Worm (Caenorhabditis elegans): ENCODE measurements around the gene nlp-26.

nlp-26 gene

DNA sequence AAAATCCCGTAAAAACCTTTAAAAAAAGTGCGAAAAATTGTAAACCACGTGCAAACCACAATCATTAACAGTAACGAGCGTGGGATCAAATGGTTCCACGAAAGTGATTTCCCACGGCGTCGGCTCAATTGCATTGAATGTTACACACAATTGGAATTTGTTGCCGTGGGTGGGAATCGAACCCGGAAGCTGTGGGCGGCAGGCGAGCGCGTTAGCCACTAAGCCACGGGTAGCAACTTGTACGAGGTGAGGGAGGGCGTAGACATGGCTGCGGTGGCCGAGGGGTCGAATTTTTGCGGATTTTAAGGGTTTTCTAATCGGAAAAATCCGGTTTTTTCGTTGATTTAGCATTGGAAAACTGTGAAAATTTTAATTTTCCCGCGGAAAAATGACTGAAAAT lies 29.8 kb downstream of the nlp-26 start (continued):
- peak; percentile 75; the same call in 1 of the 2 replicates for TF ChIP-seq ztf-28 (GFP tag; IDR thresholded peaks at IDR 0.05)
- TF ChIP-seq C06A6.2 (GFP tag; conservative IDR thresholded peaks at IDR 0.05): peak; percentile 73
- TF ChIP-seq ztf-6 (GFP tag; IDR thresholded peaks at IDR 0.05): 0 out of 2 replicates have a peak, but pooled peaks have one; percentile 69
- peak; percentile 53 for TF ChIP-seq nhr-80 (tag; optimal IDR thresholded peaks at IDR 0.05)
- TF ChIP-seq ccch-3 (GFP tag; optimal IDR thresholded peaks at IDR 0.05): no peak
- TF ChIP-seq mxl-1 (tag; optimal IDR thresholded peaks at IDR 0.05): peak; percentile 86
- TF ChIP-seq K11D2.4 (GFP tag; IDR thresholded peaks at IDR 0.05): peak; percentile 83
- peak; percentile 93 for TF ChIP-seq chd-7 (tag; optimal IDR thresholded peaks at IDR 0.05)
- TF ChIP-seq let-526 (GFP tag; IDR thresholded peaks at IDR 0.05): peak; percentile 84
- peak; percentile 89 for TF ChIP-seq F23B12.7 (tag; optimal IDR thresholded peaks at IDR 0.05; ENCODE audit: insufficient read depth)
- TF ChIP-seq bed-2 (GFP tag; IDR thresholded peaks at IDR 0.05): 0 out of 2 replicates have a peak, but pooled peaks have one; percentile 63
- no peak for TF ChIP-seq pha-4 (tag; optimal IDR thresholded peaks at IDR 0.05)
- peak; percentile 96 for TF ChIP-seq T26A5.8 (tag; optimal IDR thresholded peaks at IDR 0.05)
- TF ChIP-seq dpl-1 (GFP tag; optimal IDR thresholded peaks at IDR 0.05): peak; percentile 55
- peak; percentile 80 for TF ChIP-seq atf-7 (tag; optimal IDR thresholded peaks at IDR 0.05)
- peak; percentile 81 for TF ChIP-seq mcd-1 (GFP tag; IDR thresholded peaks at IDR 0.05)
- TF ChIP-seq cebp-2 (GFP tag; IDR thresholded peaks at IDR 0.05): peak; percentile 92
- TF ChIP-seq F55B11.4 (tag; optimal IDR thresholded peaks at IDR 0.05; ENCODE audit: borderline replicate concordance, insufficient read depth): no peak
- 0 out of 2 replicates have a peak, but pooled peaks have one; percentile 9 for TF ChIP-seq Y53F4B.3 (GFP tag; IDR thresholded peaks at IDR 0.05)
- TF ChIP-seq F49E8.2 (tag; optimal IDR thresholded peaks at IDR 0.05; ENCODE audit: insufficient read depth): peak; percentile 94
- peak; percentile 72 to 74 for TF ChIP-seq let-607 (tag; optimal IDR thresholded peaks at IDR 0.05)
- peak; percentile 53; the same call in 1 of the 2 replicates for TF ChIP-seq Y67H2A.10 (GFP tag; conservative IDR thresholded peaks at IDR 0.05)
- no peak for TF ChIP-seq F57A8.1 (GFP tag; optimal IDR thresholded peaks at IDR 0.05)
- TF ChIP-seq egl-18 (GFP tag; IDR thresholded peaks at IDR 0.05): 0 out of 2 replicates have a peak, but pooled peaks have one; percentile 58
- no peak for TF ChIP-seq hlh-26 (GFP tag; conservative IDR thresholded peaks at IDR 0.05)
- no peak; the same call in 1 of the 2 replicates for TF ChIP-seq madf-3 (GFP tag; IDR thresholded peaks at IDR 0.05)
- peak; percentile 94 for TF ChIP-seq zfh-2 (GFP tag; conservative IDR thresholded peaks at IDR 0.05)
- TF ChIP-seq sdz-38 (tag; optimal IDR thresholded peaks at IDR 0.05): peak; percentile 50
- TF ChIP-seq sea-2 (GFP tag; IDR thresholded peaks at IDR 0.05): peak; percentile 73
- TF ChIP-seq ztf-18 (tag; optimal IDR thresholded peaks at IDR 0.05): peak; percentile 83
- no peak for TF ChIP-seq nfya-1 (tag; optimal IDR thresholded peaks at IDR 0.05; ENCODE audit: borderline replicate concordance, insufficient read depth)
- peak; percentile 27 for TF ChIP-seq efl-1 (GFP tag; optimal IDR thresholded peaks at IDR 0.05)
- TF ChIP-seq rpc-1 (optimal IDR thresholded peaks at IDR 0.05): peak; percentile 90
- peak; percentile 86 for TF ChIP-seq rpc-1 (tag; optimal IDR thresholded peaks at IDR 0.05)
- TF ChIP-seq attf-5 (GFP tag; optimal IDR thresholded peaks at IDR 0.05): peak; percentile 76
- TF ChIP-seq Y95B8A.8 (GFP tag; IDR thresholded peaks at IDR 0.05): peak; percentile 81; the same call in 1 of the 2 replicates
- TF ChIP-seq F39B2.1 (GFP tag; IDR thresholded peaks at IDR 0.05): 0 out of 2 replicates have a peak, but pooled peaks have one; percentile 38
- no peak for TF ChIP-seq ama-1 (optimal IDR thresholded peaks at IDR 0.05)
- TF ChIP-seq ama-1 (GFP tag; optimal IDR thresholded peaks at IDR 0.05): peak; percentile 79 to 89
- TF ChIP-seq pbrm-1 (GFP tag; IDR thresholded peaks at IDR 0.05): peak; percentile 95
- no peak for TF ChIP-seq Y79H2A.3 (GFP tag; conservative IDR thresholded peaks at IDR 0.05)
- TF ChIP-seq T07F8.4 (tag; optimal IDR thresholded peaks at IDR 0.05): peak; percentile 91
- TF ChIP-seq B0019.2 (GFP tag; conservative IDR thresholded peaks at IDR 0.05): no peak; the same call in 1 of the 2 replicates
- TF ChIP-seq snpc-4 (GFP tag; optimal IDR thresholded peaks at IDR 0.05): peak; percentile 80
- peak; percentile 34 to 93 (median 83) for TF ChIP-seq snpc-4 (tag; optimal IDR thresholded peaks at IDR 0.05)
- TF ChIP-seq hsf-1 (GFP tag; IDR thresholded peaks at IDR 0.05): peak; percentile 78
- peak; percentile 92 for TF ChIP-seq rcor-1 (GFP tag; IDR thresholded peaks at IDR 0.05)
- no peak for TF ChIP-seq ZK185.1 (tag; optimal IDR thresholded peaks at IDR 0.05; ENCODE audit: poor library complexity, severe bottlenecking)
- peak; percentile 93 for TF ChIP-seq B0336.3 (GFP tag; IDR thresholded peaks at IDR 0.05)

Data from whole organism, young adult.